Worm (Caenorhabditis elegans): ENCODE results near the gene Y54G11A.7.

Gene Y54G11A.7

DNA sequence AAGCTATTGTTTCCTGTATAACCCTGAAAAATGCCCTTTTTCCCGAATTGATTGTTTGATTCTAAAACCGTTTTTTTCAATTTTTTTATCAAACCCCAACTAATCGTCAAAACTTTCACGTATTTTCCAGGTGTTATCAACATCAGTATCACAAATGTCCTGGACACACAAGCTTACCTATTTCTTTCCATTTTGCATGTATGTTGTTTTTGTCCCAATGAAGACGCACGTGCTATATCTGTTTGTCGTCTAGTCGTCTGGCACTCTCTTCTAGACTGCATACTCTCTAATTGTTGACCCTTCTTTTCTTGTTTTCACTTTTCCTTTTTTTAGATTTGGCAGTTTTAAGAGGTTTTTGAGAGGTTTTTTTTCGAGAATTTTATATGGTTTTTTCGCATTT, 785 bp upstream of the Y54G11A.7 start (continued):
- TF ChIP-seq ceh-20 (GFP tag; IDR thresholded peaks at IDR 0.05) = no peak
- TF ChIP-seq nhr-77 (tag; optimal IDR thresholded peaks at IDR 0.05) = peak; percentile 82
- no peak for TF ChIP-seq ceh-32 (tag; optimal IDR thresholded peaks at IDR 0.05; ENCODE audit: poor library complexity)
- TF ChIP-seq tag-97 (GFP tag; IDR thresholded peaks at IDR 0.05) = no peak
- TF ChIP-seq php-3 (GFP tag; IDR thresholded peaks at IDR 0.05) = no peak
- TF ChIP-seq zip-2 (tag; optimal IDR thresholded peaks at IDR 0.05) = no peak
- TF ChIP-seq ctbp-1 (GFP tag; IDR thresholded peaks at IDR 0.05) = no peak
- TF ChIP-seq zfp-3 (GFP tag; conservative IDR thresholded peaks at IDR 0.05) = no peak
- no peak for TF ChIP-seq gei-8 (GFP tag; optimal IDR thresholded peaks at IDR 0.05)
- TF ChIP-seq pqm-1 (tag; optimal IDR thresholded peaks at IDR 0.05) = peak; percentile 44
- no peak for TF ChIP-seq zag-1 (tag; optimal IDR thresholded peaks at IDR 0.05)
- no peak for TF ChIP-seq Y5F2A.4 (GFP tag; optimal IDR thresholded peaks at IDR 0.05)
- no peak for TF ChIP-seq daf-16 (GFP tag; optimal IDR thresholded peaks at IDR 0.05)
- peak; percentile 100 for TF ChIP-seq daf-16 (tag; optimal IDR thresholded peaks at IDR 0.05)
- TF ChIP-seq mep-1 (tag; optimal IDR thresholded peaks at IDR 0.05) = peak; percentile 51
- TF ChIP-seq pha-4 (GFP tag; IDR thresholded peaks at IDR 0.05) = no peak
- TF ChIP-seq pha-4 (tag; optimal IDR thresholded peaks at IDR 0.05) = peak; percentile 74
- TF ChIP-seq Y75B8A.6 (GFP tag; IDR thresholded peaks at IDR 0.05) = no peak
- no peak for TF ChIP-seq tra-1 (GFP tag; IDR thresholded peaks at IDR 0.05)
- TF ChIP-seq jun-1 (tag; optimal IDR thresholded peaks at IDR 0.05) = no peak
- TF ChIP-seq ces-1 (GFP tag; optimal IDR thresholded peaks at IDR 0.05) = no peak
- TF ChIP-seq attf-4 (tag; optimal IDR thresholded peaks at IDR 0.05) = no peak
- peak; percentile 50 for TF ChIP-seq nhr-48 (tag; optimal IDR thresholded peaks at IDR 0.05)
- TF ChIP-seq aha-1 (tag) = peak; percentile 82
- TF ChIP-seq F26F4.8 (GFP tag; conservative IDR thresholded peaks at IDR 0.05) = no peak
- TF ChIP-seq ama-1 (optimal IDR thresholded peaks at IDR 0.05) = no peak
- TF ChIP-seq hlh-30 (tag; optimal IDR thresholded peaks at IDR 0.05; ENCODE audit: insufficient read depth) = peak; percentile 89
- peak; percentile 74 for TF ChIP-seq dmd-6 (GFP tag; IDR thresholded peaks at IDR 0.05)
- TF ChIP-seq unc-62 (GFP tag; optimal IDR thresholded peaks at IDR 0.05 in 1 of 2) = peak in 1 of 2 experiments; percentile 93
- TF ChIP-seq unc-62 (tag; optimal IDR thresholded peaks at IDR 0.05) = no peak
- TF ChIP-seq spr-1 (tag; optimal IDR thresholded peaks at IDR 0.05) = no peak
- TF ChIP-seq ZK546.5 (tag; optimal IDR thresholded peaks at IDR 0.05) = no peak
- TF ChIP-seq lsy-2 (tag; optimal IDR thresholded peaks at IDR 0.05) = peak in 1 of 2 experiments; percentile 68
- TF ChIP-seq lir-3 (tag; optimal IDR thresholded peaks at IDR 0.05) = no peak
- peak; percentile 83 for TF ChIP-seq nhr-28 (tag; optimal IDR thresholded peaks at IDR 0.05)
- no peak for TF ChIP-seq vab-7 (GFP tag; IDR thresholded peaks at IDR 0.05)
- no peak for TF ChIP-seq skn-1 (tag; optimal IDR thresholded peaks at IDR 0.05)
- TF ChIP-seq dmd-8 (GFP tag; IDR thresholded peaks at IDR 0.05) = no peak
- no peak for TF ChIP-seq ZK337.2 (GFP tag; IDR thresholded peaks at IDR 0.05)
- no peak for TF ChIP-seq Y105C5A.15 (GFP tag; IDR thresholded peaks at IDR 0.05)
- no peak for TF ChIP-seq set-16 (GFP tag; IDR thresholded peaks at IDR 0.05)
- TF ChIP-seq dmd-9 (GFP tag; IDR thresholded peaks at IDR 0.05) = no peak
- no peak for TF ChIP-seq lin-1 (GFP tag; IDR thresholded peaks at IDR 0.05)
- TF ChIP-seq F10B5.3 (tag; optimal IDR thresholded peaks at IDR 0.05) = no peak
- peak in 1 of 2 experiments; percentile 85 for TF ChIP-seq hif-1 (tag; optimal IDR thresholded peaks at IDR 0.05)
- TF ChIP-seq egl-43 (GFP tag; IDR thresholded peaks at IDR 0.05) = no peak
- no peak for TF ChIP-seq zfp-2 (tag; optimal IDR thresholded peaks at IDR 0.05)
- no peak for TF ChIP-seq madf-9 (GFP tag; conservative IDR thresholded peaks at IDR 0.05)
- no peak for TF ChIP-seq daf-8 (GFP tag; IDR thresholded peaks at IDR 0.05)
- TF ChIP-seq F37D6.2 (tag; optimal IDR thresholded peaks at IDR 0.05) = no peak
- no peak for TF ChIP-seq daf-12 (tag; optimal IDR thresholded peaks at IDR 0.05)
- no peak for TF ChIP-seq fos-1 (tag; optimal IDR thresholded peaks at IDR 0.05)
- no peak for TF ChIP-seq saeg-2 (GFP tag; IDR thresholded peaks at IDR 0.05)
- TF ChIP-seq dpl-1 (GFP tag; optimal IDR thresholded peaks at IDR 0.05) = peak; percentile 35
